Fruit fly (Drosophila melanogaster) whole organism, prepupa: ENCODE data around the gene CG32720.

Experiments
- Blimp-1 ChIP-seq: fragments of 200-800 bp; sonication (Bioruptor generic); optimal IDR thresholded peaks from 3 replicates; lab custom pipeline; 2017; ENCODE audit warnings: missing biosample characterization, missing genetic modification characterization, mild to moderate bottlenecking, moderate library complexity, missing genetic modification reagents
- CG10669 ChIP-seq: fragments of 200-800 bp; sonication (Bioruptor generic); optimal IDR thresholded peaks from 3 replicates; lab custom pipeline; 2018; ENCODE audit warnings: missing biosample characterization, mild to moderate bottlenecking, missing genetic modification characterization, moderate library complexity
- CG11762 ChIP-seq: fragments of 200-800 bp; sonication (Bioruptor generic); optimal IDR thresholded peaks from 3 replicates; lab custom pipeline; 2016; ENCODE audit warnings: missing biosample characterization, missing genetic modification characterization; ENCODE audit not compliant: insufficient read depth
- CG11902 ChIP-seq: fragments of 200-800 bp; sonication (Bioruptor generic); optimal IDR thresholded peaks from 3 replicates; lab custom pipeline; 2016; ENCODE audit warnings: missing biosample characterization, missing genetic modification characterization
- CG15336 ChIP-seq: fragments of 200-800 bp; sonication (Bioruptor generic); IDR thresholded peaks from 2 replicates; pipeline ENCODE4 v1.3.6; 2022; ENCODE audit warnings: missing biosample characterization, missing genetic modification characterization
- CG16779 ChIP-seq: fragments of 200-800 bp; sonication (Bioruptor generic); optimal IDR thresholded peaks from 3 replicates; lab custom pipeline; 2017; ENCODE audit warnings: missing biosample characterization, mild to moderate bottlenecking, missing genetic modification characterization
- CG3032 ChIP-seq: fragments of 200-800 bp; optimal IDR thresholded peaks from 2 replicates; lab custom pipeline; 2019; ENCODE audit warnings: missing biosample characterization, mild to moderate bottlenecking, missing genetic modification characterization, moderate library complexity
- CG31627 ChIP-seq: fragments of 200-800 bp; sonication (Bioruptor generic); optimal IDR thresholded peaks from 3 replicates; lab custom pipeline; 2016; ENCODE audit warnings: missing biosample characterization, missing genetic modification characterization
- CG32006 ChIP-seq: fragments of 200-800 bp; sonication (Bioruptor generic); optimal IDR thresholded peaks from 3 replicates; lab custom pipeline; 2017; ENCODE audit warnings: missing biosample characterization, mild to moderate bottlenecking, missing genetic modification characterization
- CG34406 ChIP-seq: fragments of 200-800 bp; sonication (Bioruptor generic); optimal IDR thresholded peaks from 3 replicates; lab custom pipeline; 2016; ENCODE audit warnings: missing biosample characterization, missing genetic modification characterization
- CG3919 ChIP-seq: fragments of 200-800 bp; sonication (Bioruptor generic); optimal IDR thresholded peaks from 3 replicates; lab custom pipeline; 2016; ENCODE audit warnings: missing biosample characterization, missing genetic modification characterization
- CG6163 ChIP-seq: fragments of 200-800 bp; sonication (Bioruptor generic); IDR thresholded peaks from 3 replicates; pipeline ENCODE4 v1.3.6; 2022; ENCODE audit warnings: missing biosample characterization, missing genetic modification characterization
- CG6276 ChIP-seq: fragments of 200-800 bp; sonication (Bioruptor generic); optimal IDR thresholded peaks from 2 replicates; lab custom pipeline; 2017; ENCODE audit warnings: missing biosample characterization, mild to moderate bottlenecking, missing genetic modification characterization
- CG6808 ChIP-seq: fragments of 200-800 bp; sonication (Bioruptor generic); optimal IDR thresholded peaks from 3 replicates; lab custom pipeline; 2017; ENCODE audit warnings: missing biosample characterization, missing genetic modification characterization, mild to moderate bottlenecking, moderate library complexity, missing genetic modification reagents
- CG6854 ChIP-seq: fragments of 200-800 bp; sonication (Bioruptor generic); optimal IDR thresholded peaks from 2 replicates; lab custom pipeline; 2017; ENCODE audit warnings: missing biosample characterization, mild to moderate bottlenecking, missing genetic modification characterization
- CG7368 ChIP-seq: fragments of 200-800 bp; sonication (Bioruptor generic); optimal IDR thresholded peaks from 3 replicates; lab custom pipeline; 2016; ENCODE audit warnings: missing biosample characterization, missing genetic modification characterization
- CG8119 ChIP-seq: fragments of 200-800 bp; sonication (Bioruptor generic); IDR thresholded peaks from 3 replicates; pipeline ENCODE4 v1.3.6; 2022; ENCODE audit warnings: missing biosample characterization, missing genetic modification characterization
- CG8319 ChIP-seq: fragments of 200-800 bp; sonication (Bioruptor generic); optimal IDR thresholded peaks from 3 replicates; lab custom pipeline; 2016; ENCODE audit warnings: missing biosample characterization, missing genetic modification characterization
- CG8632 ChIP-seq: fragments of 200-800 bp; sonication (Bioruptor generic); optimal IDR thresholded peaks from 3 replicates; lab custom pipeline; 2016; ENCODE audit warnings: missing biosample characterization, missing genetic modification characterization
- Eip75B ChIP-seq: fragments of 200-800 bp; sonication (Bioruptor generic); optimal IDR thresholded peaks from 3 replicates; lab custom pipeline; 2016; ENCODE audit warnings: missing biosample characterization, missing genetic modification characterization
- Eip78C ChIP-seq: fragments of 200-800 bp; sonication (Bioruptor generic); peaks from one replicate; lab custom pipeline; 2016; ENCODE audit warnings: missing biosample characterization, missing genetic modification characterization
- Eip93F ChIP-seq: fragments of 200-800 bp; sonication (Bioruptor generic); optimal IDR thresholded peaks from 2 replicates; lab custom pipeline; 2016; ENCODE audit warnings: missing biosample characterization, mild to moderate bottlenecking, missing genetic modification characterization
- Ets96B ChIP-seq: fragments of 200-800 bp; optimal IDR thresholded peaks from 2 replicates; lab custom pipeline; 2019; ENCODE audit warnings: missing biosample characterization, mild to moderate bottlenecking, missing genetic modification characterization, moderate library complexity
- Gug ChIP-seq: fragments of 200-800 bp; sonication (Bioruptor generic); IDR thresholded peaks from 2 replicates; pipeline ENCODE4 v1.3.6; 2022; ENCODE audit warnings: missing biosample characterization, missing genetic modification characterization
- Hr38 ChIP-seq: sonication (Bioruptor generic); optimal IDR thresholded peaks from 2 replicates; lab custom pipeline; 2016; ENCODE audit warnings: missing biosample characterization, missing genetic modification characterization
- Hr4 ChIP-seq: fragments of 200-800 bp; sonication (Bioruptor generic); optimal IDR thresholded peaks from 3 replicates; lab custom pipeline; 2016; ENCODE audit warnings: missing biosample characterization, missing genetic modification characterization
- Met ChIP-seq: fragments of 200-800 bp; sonication (Bioruptor generic); optimal IDR thresholded peaks from 3 replicates; lab custom pipeline; 2016; ENCODE audit warnings: missing biosample characterization, missing genetic modification characterization
- OdsH ChIP-seq: fragments of 200-800 bp; sonication (Bioruptor generic); optimal IDR thresholded peaks from 3 replicates; lab custom pipeline; 2016; ENCODE audit warnings: missing biosample characterization, missing genetic modification characterization
- Smox ChIP-seq: fragments of 200-800 bp; sonication (Bioruptor generic); optimal IDR thresholded peaks from 3 replicates; lab custom pipeline; 2016; ENCODE audit warnings: missing biosample characterization, missing genetic modification characterization
- Sox102F ChIP-seq: fragments of 200-800 bp; sonication (Bioruptor generic); optimal IDR thresholded peaks from 2 replicates; lab custom pipeline; 2016; ENCODE audit warnings: missing biosample characterization, mild to moderate bottlenecking, missing genetic modification characterization
- Sox14 ChIP-seq: fragments of 200-800 bp; sonication (Bioruptor generic); optimal IDR thresholded peaks from 3 replicates; lab custom pipeline; 2016; ENCODE audit warnings: missing biosample characterization, missing genetic modification characterization
- Sox15 ChIP-seq: fragments of 200-800 bp; sonication (Bioruptor generic); optimal IDR thresholded peaks from 3 replicates; lab custom pipeline; 2016; ENCODE audit warnings: missing biosample characterization, missing genetic modification characterization
- achi ChIP-seq: fragments of 200-800 bp; sonication (Bioruptor generic); optimal IDR thresholded peaks from 3 replicates; lab custom pipeline; 2016; ENCODE audit warnings: missing biosample characterization, missing genetic modification characterization
- acj6 ChIP-seq: fragments of 200-800 bp; sonication (Bioruptor generic); optimal IDR thresholded peaks from 3 replicates; lab custom pipeline; 2016; ENCODE audit warnings: missing biosample characterization, missing genetic modification characterization
- cyc ChIP-seq: fragments of 200-800 bp; sonication (Bioruptor generic); optimal IDR thresholded peaks from 3 replicates; lab custom pipeline; 2016; ENCODE audit warnings: missing biosample characterization, missing genetic modification characterization
- esn ChIP-seq: fragments of 200-800 bp; sonication (Bioruptor generic); optimal IDR thresholded peaks from 2 replicates; lab custom pipeline; 2016; ENCODE audit warnings: missing biosample characterization, mild to moderate bottlenecking, missing genetic modification characterization, moderate library complexity
- fd59A ChIP-seq: fragments of 200-800 bp; sonication (Bioruptor generic); optimal IDR thresholded peaks from 2 replicates; lab custom pipeline; 2017; ENCODE audit warnings: missing biosample characterization, mild to moderate bottlenecking, missing genetic modification characterization, missing genetic modification reagents
- fd85E ChIP-seq: fragments of 200-800 bp; sonication (Bioruptor generic); optimal IDR thresholded peaks from 3 replicates; lab custom pipeline; 2016; ENCODE audit warnings: missing biosample characterization, missing genetic modification characterization
- fkh ChIP-seq: fragments of 200-800 bp; sonication (Bioruptor generic); optimal IDR thresholded peaks from 3 replicates; lab custom pipeline; 2017; ENCODE audit warnings: missing biosample characterization, mild to moderate bottlenecking, missing genetic modification characterization, moderate library complexity
- lz ChIP-seq: fragments of 200-800 bp; sonication (Bioruptor generic); optimal IDR thresholded peaks from 3 replicates; lab custom pipeline; 2016; ENCODE audit warnings: missing biosample characterization, missing genetic modification characterization
- net ChIP-seq: fragments of 200-800 bp; sonication (Bioruptor generic); optimal IDR thresholded peaks from 3 replicates; lab custom pipeline; 2016; ENCODE audit warnings: missing biosample characterization, missing genetic modification characterization
- pdm3 ChIP-seq: fragments of 200-800 bp; sonication (Bioruptor generic); optimal IDR thresholded peaks from 3 replicates; lab custom pipeline; 2016; ENCODE audit warnings: missing biosample characterization, missing genetic modification characterization
- salr ChIP-seq, 2 experiments: fragments of 200-800 bp; sonication (Bioruptor generic); optimal IDR thresholded peaks; 3 replicates each; lab custom pipeline; 2016 to 2018; ENCODE audit warnings: missing biosample characterization in 2 of 2, missing genetic modification characterization in 2 of 2, mild to moderate bottlenecking in 1 of 2
- ss ChIP-seq, 2 experiments: fragments of 200-800 bp; sonication (Bioruptor generic); optimal IDR thresholded peaks; 2 replicates in 1 of 2; 3 replicates in 1 of 2; lab custom pipeline; 2017 to 2018; ENCODE audit warnings: mild to moderate bottlenecking in 2 of 2, missing biosample characterization in 2 of 2, missing genetic modification characterization in 2 of 2, moderate library complexity in 1 of 2
- svp ChIP-seq: fragments of 200-800 bp; sonication (Bioruptor generic); peaks from one replicate; lab custom pipeline; 2016; ENCODE audit warnings: missing biosample characterization, missing genetic modification characterization

CG32720 gene

DNA sequence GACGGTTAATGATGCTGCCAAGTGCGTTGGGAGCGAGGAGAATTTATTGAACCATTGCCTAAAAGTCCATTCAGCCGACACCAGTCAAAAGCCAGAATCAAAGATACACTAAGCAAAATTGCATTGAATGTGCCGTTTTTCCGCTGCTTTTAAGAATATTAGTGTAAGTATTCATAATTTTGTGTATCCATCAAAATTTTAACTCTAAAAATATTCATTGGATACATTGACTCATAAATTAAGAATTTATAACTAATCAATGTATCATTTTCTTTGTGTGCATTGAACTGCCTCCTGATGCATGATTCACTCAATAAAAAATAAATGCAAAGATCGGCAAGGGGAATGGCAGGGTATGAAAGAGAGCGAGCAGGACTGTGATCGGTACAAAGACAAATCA lies 21.9 kb upstream of the CG32720 start (continued):
- TF ChIP-seq fd85E (GFP tag; lab: Kevin White, UChicago): no peak
- TF ChIP-seq salr (GFP tag; optimal IDR thresholded peaks at IDR 0.05; lab: Kevin White, UChicago): peak in 1 of 2 experiments; percentile 28
- TF ChIP-seq CG3032 (tag; lab: Kevin White, UChicago): peak; percentile 52
- peak in 1 of 2 experiments; percentile 28 for TF ChIP-seq ss (GFP tag; optimal IDR thresholded peaks at IDR 0.05; lab: Kevin White, UChicago)
- peak; percentile 41 for TF ChIP-seq Eip75B (GFP tag; lab: Kevin White, UChicago)
- no peak for TF ChIP-seq fkh (GFP tag; lab: Kevin White, UChicago)
- peak; percentile 53 for TF ChIP-seq acj6
- peak; percentile 87 for TF ChIP-seq svp (GFP tag; lab: Kevin White, UChicago)
- peak; percentile 1 for TF ChIP-seq Sox15
- peak; percentile 51 for TF ChIP-seq CG31627
- peak; percentile 64 for TF ChIP-seq cyc (GFP tag; lab: Kevin White, UChicago)
- TF ChIP-seq pdm3 (GFP tag; lab: Kevin White, UChicago): peak; percentile 56
- TF ChIP-seq CG3919 (GFP tag; lab: Kevin White, UChicago): peak; percentile 60
- TF ChIP-seq lz: peak; percentile 59
- TF ChIP-seq Smox (GFP tag; lab: Kevin White, UChicago): peak; percentile 58
- no peak for TF ChIP-seq CG16779 (tag; lab: Kevin White, UChicago)
- peak; percentile 56 for TF ChIP-seq CG10669 (GFP tag; lab: Kevin White, UChicago)
- peak; percentile 81 for TF ChIP-seq Eip78C (GFP tag; lab: Kevin White, UChicago)
- peak; percentile 36 for TF ChIP-seq CG34406 (GFP tag; lab: Kevin White, UChicago)
- no peak for TF ChIP-seq CG8319 (GFP tag; lab: Kevin White, UChicago)
- TF ChIP-seq OdsH: peak; percentile 46
- peak; percentile 56 for TF ChIP-seq Sox102F (GFP tag; lab: Kevin White, UChicago)
- peak; percentile 31 for TF ChIP-seq CG32006 (GFP tag; lab: Kevin White, UChicago)
- TF ChIP-seq CG6163 (GFP tag; lab: Robert Waterston, UW): peak; percentile 58
- TF ChIP-seq CG11762: no peak
- peak; percentile 68 for TF ChIP-seq esn (GFP tag; lab: Kevin White, UChicago)
- TF ChIP-seq CG8632: peak; percentile 26
- peak; percentile 28 for TF ChIP-seq CG7368 (GFP tag; lab: Kevin White, UChicago)
- TF ChIP-seq Gug (GFP tag; lab: Robert Waterston, UW): no peak

DNA sequence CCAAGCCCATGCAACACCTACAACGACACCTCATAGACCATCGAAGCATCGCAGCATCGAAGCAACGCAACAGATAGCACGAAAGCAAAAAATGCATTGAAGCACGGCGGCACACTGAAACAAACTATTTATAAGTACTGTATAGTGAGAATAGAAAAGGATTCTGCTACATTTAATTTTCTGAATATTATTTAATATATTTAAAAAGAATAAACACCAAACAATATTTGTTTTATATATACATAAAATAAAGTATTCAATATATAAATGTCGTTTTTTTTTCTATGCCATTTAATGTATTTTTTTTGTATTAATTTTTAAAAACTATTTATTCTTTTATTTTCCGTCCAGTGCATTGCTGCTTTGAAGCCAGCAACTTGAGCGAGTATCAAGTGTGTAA lies 20.9 kb upstream of the CG32720 start:
- TF ChIP-seq CG15336 (GFP tag; lab: Robert Waterston, UW): 0 out of 2 replicates have a peak, but pooled peaks have one; percentile 23
- TF ChIP-seq OdsH: peak; percentile 1
- no peak for TF ChIP-seq Sox14 (GFP tag; lab: Kevin White, UChicago)
- TF ChIP-seq CG3032 (tag; lab: Kevin White, UChicago): peak; percentile 17
- peak; percentile 55 for TF ChIP-seq CG32006 (GFP tag; lab: Kevin White, UChicago)
- no peak for TF ChIP-seq acj6
- TF ChIP-seq CG6276 (GFP tag; lab: Kevin White, UChicago): no peak
- peak; percentile 36 for TF ChIP-seq Eip78C (GFP tag; lab: Kevin White, UChicago)
- TF ChIP-seq CG16779 (tag; lab: Kevin White, UChicago): no peak
- no peak for TF ChIP-seq CG11902 (GFP tag; lab: Kevin White, UChicago)
- TF ChIP-seq achi (GFP tag; lab: Kevin White, UChicago): peak; percentile 14
- peak; percentile 12 for TF ChIP-seq Ets96B (tag; lab: Kevin White, UChicago)
- no peak for TF ChIP-seq Sox102F (GFP tag; lab: Kevin White, UChicago)
- TF ChIP-seq Eip75B (GFP tag; lab: Kevin White, UChicago): no peak
- TF ChIP-seq fd59A (GFP tag; lab: Kevin White, UChicago): no peak
- no peak for TF ChIP-seq Hr4 (GFP tag; lab: Kevin White, UChicago)
- no peak for TF ChIP-seq CG8319 (GFP tag; lab: Kevin White, UChicago)
- TF ChIP-seq svp (GFP tag; lab: Kevin White, UChicago): peak; percentile 1

dm6 chrX:7556270-7556669 lies 19.5 kb upstream of the CG32720 start:
- no peak for TF ChIP-seq Eip93F
- TF ChIP-seq CG6808 (GFP tag; lab: Kevin White, UChicago): peak; percentile 44
- 0 out of 3 replicates have a peak, but pooled peaks have one; percentile 38 for TF ChIP-seq CG8119 (GFP tag; lab: Robert Waterston, UW)
- peak; percentile 45 for TF ChIP-seq CG10669 (GFP tag; lab: Kevin White, UChicago)
- TF ChIP-seq Ets96B (tag; lab: Kevin White, UChicago): peak; percentile 29
- peak; percentile 51 for TF ChIP-seq CG3919 (GFP tag; lab: Kevin White, UChicago)
- TF ChIP-seq net (GFP tag; lab: Kevin White, UChicago): peak; percentile 7
- peak; percentile 15 for TF ChIP-seq fd59A (GFP tag; lab: Kevin White, UChicago)
- peak; percentile 81 for TF ChIP-seq svp (GFP tag; lab: Kevin White, UChicago)
- no peak for TF ChIP-seq CG6854 (GFP tag; lab: Kevin White, UChicago)
- peak; percentile 18 for TF ChIP-seq CG32006 (GFP tag; lab: Kevin White, UChicago)
- TF ChIP-seq Gug (GFP tag; lab: Robert Waterston, UW): no peak
- no peak for TF ChIP-seq Hr4 (GFP tag; lab: Kevin White, UChicago)
- TF ChIP-seq CG3032 (tag; lab: Kevin White, UChicago): peak; percentile 32
- TF ChIP-seq Blimp-1: no peak
- TF ChIP-seq ss (GFP tag; optimal IDR thresholded peaks at IDR 0.05; lab: Kevin White, UChicago): peak; percentile 14 to 17
- TF ChIP-seq Sox102F (GFP tag; lab: Kevin White, UChicago): peak; percentile 6
- peak; percentile 12 for TF ChIP-seq OdsH
- TF ChIP-seq CG31627: peak; percentile 5
- TF ChIP-seq Hr38 (GFP tag; lab: Kevin White, UChicago): no peak
- peak; percentile 65 for TF ChIP-seq Met
- peak in 1 of 2 experiments; percentile 4 for TF ChIP-seq salr (GFP tag; optimal IDR thresholded peaks at IDR 0.05; lab: Kevin White, UChicago)
